Fruit fly (Drosophila melanogaster) whole organism, embryonic: ENCODE data around the gene Slc25A46a.

Source experiments
- Atf-2 ChIP-seq: fragments of 200-800 bp; sonication (Bioruptor generic); optimal IDR thresholded peaks from 2 replicates; lab custom pipeline; 2016; ENCODE audit warnings: missing biosample characterization, missing genetic modification characterization
- Awh ChIP-seq: fragments of 200-800 bp; sonication (Bioruptor generic); IDR thresholded peaks from 2 replicates; pipeline ENCODE4, ENCODE4 v1.3.6; 2022; ENCODE audit warnings: missing biosample characterization, missing genetic modification characterization
- Bteb2 ChIP-seq: fragments of 200-800 bp; sonication (Bioruptor generic); optimal IDR thresholded peaks from 2 replicates; lab custom pipeline; 2016; ENCODE audit warnings: missing biosample characterization, missing genetic modification characterization
- CG10267 ChIP-seq: fragments of 200-800 bp; sonication (Bioruptor generic); optimal IDR thresholded peaks from 2 replicates; lab custom pipeline; 2018; ENCODE audit warnings: missing biosample characterization, mild to moderate bottlenecking, missing genetic modification characterization, moderate library complexity
- CG10654 ChIP-seq: fragments of 200-800 bp; sonication (Bioruptor generic); optimal IDR thresholded peaks from 2 replicates; lab custom pipeline; 2016; ENCODE audit warnings: missing biosample characterization, missing genetic modification characterization
- CG10979 ChIP-seq: fragments of 200-800 bp; sonication (Bioruptor generic); optimal IDR thresholded peaks from 2 replicates; lab custom pipeline; 2018; ENCODE audit warnings: missing biosample characterization, mild to moderate bottlenecking, missing genetic modification characterization, moderate library complexity
- CG11456 ChIP-seq: fragments of 200-800 bp; sonication (Bioruptor generic); IDR thresholded peaks from 3 replicates; pipeline ENCODE4 v1.3.6; 2022; ENCODE audit warnings: missing biosample characterization, missing genetic modification characterization
- CG11695 ChIP-seq: fragments of 200-800 bp; sonication (Bioruptor generic); IDR thresholded peaks from 3 replicates; pipeline ENCODE4 v1.3.6; 2022; ENCODE audit warnings: missing biosample characterization, missing genetic modification characterization
- CG11723 ChIP-seq: fragments of 200-800 bp; sonication (Bioruptor generic); optimal IDR thresholded peaks from 2 replicates; lab custom pipeline; 2017; ENCODE audit warnings: missing biosample characterization, mild to moderate bottlenecking, missing genetic modification characterization
- CG13424 ChIP-seq: fragments of 200-800 bp; sonication (Bioruptor generic); optimal IDR thresholded peaks from 2 replicates; lab custom pipeline; 2019; ENCODE audit warnings: missing biosample characterization, mild to moderate bottlenecking, missing genetic modification characterization, moderate library complexity
- CG14050 ChIP-seq: fragments of 200-800 bp; sonication (Bioruptor generic); IDR thresholded peaks from 3 replicates; pipeline ENCODE4 v1.3.6; 2022; ENCODE audit warnings: missing biosample characterization, missing genetic modification characterization
- CG14710 ChIP-seq: fragments of 200-800 bp; sonication (Bioruptor generic); optimal IDR thresholded peaks from 3 replicates; lab custom pipeline; 2019; ENCODE audit warnings: missing biosample characterization, mild to moderate bottlenecking, missing genetic modification characterization, moderate library complexity
- CG15514 ChIP-seq: fragments of 200-800 bp; sonication (Bioruptor generic); optimal IDR thresholded peaks from 3 replicates; lab custom pipeline; 2017; ENCODE audit warnings: missing biosample characterization, missing genetic modification characterization, mild to moderate bottlenecking, moderate library complexity, missing genetic modification reagents
- CG1647 ChIP-seq: fragments of 200-800 bp; sonication (Bioruptor generic); optimal IDR thresholded peaks from 3 replicates; lab custom pipeline; 2016; ENCODE audit warnings: missing biosample characterization, missing genetic modification characterization
- CG17359 ChIP-seq: fragments of 200-800 bp; sonication (Bioruptor generic); optimal IDR thresholded peaks from 3 replicates; lab custom pipeline; 2018; ENCODE audit warnings: missing biosample characterization, mild to moderate bottlenecking, missing genetic modification characterization, moderate library complexity
- CG17361 ChIP-seq: fragments of 200-800 bp; sonication (Bioruptor generic); IDR thresholded peaks from 3 replicates; pipeline ENCODE4 v1.3.6; 2022; ENCODE audit warnings: missing biosample characterization, missing genetic modification characterization
- CG17829 ChIP-seq: fragments of 200-800 bp; optimal IDR thresholded peaks from 2 replicates; lab custom pipeline; 2019; ENCODE audit warnings: missing biosample characterization, mild to moderate bottlenecking, missing genetic modification characterization, moderate library complexity
- CG4854 ChIP-seq: fragments of 200-800 bp; sonication (Bioruptor generic); optimal IDR thresholded peaks from 2 replicates; lab custom pipeline; 2016; ENCODE audit warnings: missing biosample characterization, missing genetic modification characterization, inconsistent platforms
- CG5180 ChIP-seq: fragments of 200-800 bp; sonication (Bioruptor generic); optimal IDR thresholded peaks from 3 replicates; lab custom pipeline; 2017; ENCODE audit warnings: missing biosample characterization, missing genetic modification characterization, mild to moderate bottlenecking, moderate library complexity, missing genetic modification reagents
- CG6175 ChIP-seq: fragments of 200-800 bp; sonication (Bioruptor generic); IDR thresholded peaks from 3 replicates; pipeline ENCODE4 v1.3.6; 2022; ENCODE audit warnings: missing biosample characterization, missing genetic modification characterization
- CG6272 ChIP-seq: fragments of 200-800 bp; sonication (Bioruptor generic); IDR thresholded peaks from 2 replicates; pipeline ENCODE4 v1.3.6; 2022; ENCODE audit warnings: missing biosample characterization, missing genetic modification characterization
- CG7357 ChIP-seq: fragments of 200-800 bp; sonication (Bioruptor generic); IDR thresholded peaks from 3 replicates; pipeline ENCODE4 v1.3.6; 2022; ENCODE audit warnings: missing biosample characterization, missing genetic modification characterization
- CTCF ChIP-seq: fragments of 200-800 bp; sonication (Bioruptor generic); optimal IDR thresholded peaks from 2 replicates; lab custom pipeline; 2017; ENCODE audit warnings: missing biosample characterization, mild to moderate bottlenecking, missing genetic modification characterization, moderate library complexity
- Camta ChIP-seq: fragments of 200-800 bp; sonication (Bioruptor generic); optimal IDR thresholded peaks from 2 replicates; lab custom pipeline; 2016; ENCODE audit warnings: missing biosample characterization, missing genetic modification characterization
- Dfd ChIP-seq, 2 experiments: fragments of >200 bp; optimal IDR thresholded peaks; 2 replicates each; lab custom pipeline; 2017; ENCODE audit warnings: missing biosample characterization in 2 of 2, missing genetic modification characterization in 2 of 2
- GATAe ChIP-seq: fragments of 200-800 bp; sonication (Bioruptor generic); conservative IDR thresholded peaks from 2 replicates; pipeline ENCODE4 v1.3.6; 2022; ENCODE audit warnings: missing biosample characterization, missing genetic modification characterization
- HLHmδ ChIP-seq: fragments of 200-800 bp; sonication (Bioruptor generic); optimal IDR thresholded peaks from 2 replicates; lab custom pipeline; 2018; ENCODE audit warnings: missing biosample characterization, mild to moderate bottlenecking, missing genetic modification characterization, moderate library complexity
- Myb ChIP-seq: fragments of 200-800 bp; sonication (Bioruptor generic); optimal IDR thresholded peaks from 2 replicates; lab custom pipeline; 2016; ENCODE audit warnings: missing biosample characterization, missing genetic modification characterization
- Nf-YA ChIP-seq: fragments of 200-800 bp; sonication (Bioruptor generic); IDR thresholded peaks from 2 replicates; pipeline ENCODE4 v1.3.6; 2022; ENCODE audit warnings: missing biosample characterization, missing genetic modification characterization
- Nf-YC ChIP-seq: fragments of 200-800 bp; optimal IDR thresholded peaks from 3 replicates; lab custom pipeline; 2019; ENCODE audit warnings: missing biosample characterization, mild to moderate bottlenecking, missing genetic modification characterization, moderate library complexity
- PHDP ChIP-seq: fragments of 200-800 bp; sonication (Bioruptor generic); optimal IDR thresholded peaks from 3 replicates; lab custom pipeline; 2018; ENCODE audit warnings: missing biosample characterization, mild to moderate bottlenecking, missing genetic modification characterization, moderate library complexity
- Poxn ChIP-seq: fragments of 200-800 bp; sonication (Bioruptor generic); IDR thresholded peaks from 2 replicates; pipeline ENCODE4 v1.3.6; 2022; ENCODE audit warnings: missing biosample characterization, missing genetic modification characterization
- Sin3A ChIP-seq: fragments of >200 bp; optimal IDR thresholded peaks from 2 replicates; lab custom pipeline; 2018
- Sry-δ ChIP-seq: fragments of 200-800 bp; sonication (Bioruptor generic); optimal IDR thresholded peaks from 2 replicates; lab custom pipeline; 2016; ENCODE audit warnings: missing biosample characterization, missing genetic modification characterization
- ash1 ChIP-seq: fragments of 200-800 bp; sonication (Bioruptor generic); optimal IDR thresholded peaks from 2 replicates; lab custom pipeline; 2018; ENCODE audit warnings: missing biosample characterization, mild to moderate bottlenecking, missing genetic modification characterization
- az2 ChIP-seq: fragments of 200-800 bp; sonication (Bioruptor generic); optimal IDR thresholded peaks from 3 replicates; lab custom pipeline; 2016; ENCODE audit warnings: missing biosample characterization, missing genetic modification characterization
- crp ChIP-seq, 2 experiments: fragments of 200-800 bp; sonication (Bioruptor generic); optimal IDR thresholded peaks; 2 replicates in 1 of 2; 3 replicates in 1 of 2; lab custom pipeline; 2017; ENCODE audit warnings: missing biosample characterization in 2 of 2, missing genetic modification characterization in 2 of 2, mild to moderate bottlenecking in 1 of 2, moderate library complexity in 1 of 2
- cwo ChIP-seq: fragments of 200-800 bp; sonication (Bioruptor generic); optimal IDR thresholded peaks from 3 replicates; lab custom pipeline; 2017; ENCODE audit warnings: missing biosample characterization, missing genetic modification characterization, mild to moderate bottlenecking, moderate library complexity, missing genetic modification reagents
- dan ChIP-seq: fragments of 200-800 bp; sonication (Bioruptor generic); IDR thresholded peaks from 2 replicates; pipeline ENCODE4 v1.3.6; 2022; ENCODE audit warnings: missing biosample characterization, missing genetic modification characterization
- danr ChIP-seq: fragments of 200-800 bp; sonication (Bioruptor generic); IDR thresholded peaks from 2 replicates; pipeline ENCODE4 v1.3.6; 2022; ENCODE audit warnings: missing biosample characterization, missing genetic modification characterization
- dm ChIP-seq: fragments of 200-800 bp; sonication (Bioruptor generic); optimal IDR thresholded peaks from 3 replicates; lab custom pipeline; 2016; ENCODE audit warnings: missing biosample characterization, missing genetic modification characterization
- kay ChIP-seq: fragments of 200-800 bp; sonication (Bioruptor generic); optimal IDR thresholded peaks from 2 replicates; lab custom pipeline; 2016; ENCODE audit warnings: missing biosample characterization, missing genetic modification characterization
- ken ChIP-seq: fragments of 200-800 bp; sonication (Bioruptor generic); IDR thresholded peaks from 3 replicates; pipeline ENCODE4 v1.3.6; 2022; ENCODE audit warnings: missing biosample characterization, missing genetic modification characterization
- knrl ChIP-seq: fragments of 200-800 bp; sonication (Bioruptor generic); IDR thresholded peaks from 3 replicates; pipeline ENCODE4 v1.3.6; 2022; ENCODE audit warnings: missing biosample characterization, missing genetic modification characterization; ENCODE audit not compliant: partially characterized antibody
- luna ChIP-seq: fragments of 200-800 bp; sonication (Bioruptor generic); optimal IDR thresholded peaks from 2 replicates; lab custom pipeline; 2016; ENCODE audit warnings: missing biosample characterization, missing genetic modification characterization
- mam ChIP-seq: fragments of 200-800 bp; sonication (Bioruptor generic); optimal IDR thresholded peaks from 3 replicates; lab custom pipeline; 2016; ENCODE audit warnings: missing biosample characterization, missing genetic modification characterization
- nmo ChIP-seq: fragments of 200-800 bp; sonication (Bioruptor generic); optimal IDR thresholded peaks from 2 replicates; lab custom pipeline; 2018; ENCODE audit warnings: missing biosample characterization, mild to moderate bottlenecking, missing genetic modification characterization, moderate library complexity
- org-1 ChIP-seq: fragments of 200-800 bp; sonication (Bioruptor generic); optimal IDR thresholded peaks from 2 replicates; lab custom pipeline; 2017; ENCODE audit warnings: missing biosample characterization, missing genetic modification characterization
- peb ChIP-seq: fragments of 200-800 bp; sonication (Bioruptor generic); IDR thresholded peaks from 2 replicates; pipeline ENCODE4 v1.3.6; 2022; ENCODE audit warnings: missing biosample characterization, missing genetic modification characterization
- sima ChIP-seq: fragments of 200-800 bp; sonication (Bioruptor generic); optimal IDR thresholded peaks from 2 replicates; lab custom pipeline; 2016; ENCODE audit warnings: missing biosample characterization, missing genetic modification characterization
- tll ChIP-seq, 2 experiments: fragments of 200-800 bp in 1 of 2; fragments of >200 bp in 1 of 2; sonication (Bioruptor generic) in 1 of 2; optimal IDR thresholded peaks; 2 replicates each; lab custom pipeline; 2017 to 2019; ENCODE audit warnings: missing biosample characterization in 2 of 2, missing genetic modification characterization in 2 of 2, mild to moderate bottlenecking in 1 of 2, moderate library complexity in 1 of 2
- twi ChIP-seq: fragments of 200-800 bp; optimal IDR thresholded peaks from 2 replicates; lab custom pipeline; 2019; ENCODE audit warnings: missing biosample characterization, mild to moderate bottlenecking, missing genetic modification characterization, moderate library complexity
- zfh2 ChIP-seq: fragments of 200-800 bp; sonication (Bioruptor generic); optimal IDR thresholded peaks from 2 replicates; lab custom pipeline; 2016; ENCODE audit warnings: missing biosample characterization, missing genetic modification characterization

Slc25A46a gene

dm6 chrX:15986654-15987053 lies 3.1 kb downstream of the Slc25A46a start, which contains the start of gene ND-20 (continued):
- peak; percentile 38; the same call in 1 of the 3 replicates for TF ChIP-seq knrl (GFP tag; lab: Robert Waterston, UW)
- peak; percentile 42 for TF ChIP-seq Sry-δ
- peak; percentile 54 for TF ChIP-seq nmo (GFP tag; lab: Kevin White, UChicago)
- TF ChIP-seq Nf-YA (GFP tag; lab: Robert Waterston, UW) = no peak
- TF ChIP-seq Atf-2 = no peak
- peak; percentile 65 for TF ChIP-seq CG14710
- TF ChIP-seq twi (tag; lab: Kevin White, UChicago) = no peak
- TF ChIP-seq Bteb2 (GFP tag; lab: Kevin White, UChicago) = peak; percentile 9
- no peak for TF ChIP-seq CG11695 (GFP tag; lab: Robert Waterston, UW)
- TF ChIP-seq sima (GFP tag; lab: Kevin White, UChicago) = no peak
- TF ChIP-seq CG4854 (GFP tag; lab: Kevin White, UChicago) = no peak
- no peak for TF ChIP-seq CG14050 (GFP tag; lab: Robert Waterston, UW)
- peak; percentile 4 for TF ChIP-seq dm (GFP tag; lab: Kevin White, UChicago)
- TF ChIP-seq cwo (GFP tag; lab: Kevin White, UChicago) = no peak
- TF ChIP-seq CG10654 = no peak
- TF ChIP-seq CG13424 (tag; lab: Kevin White, UChicago) = peak; percentile 4
- TF ChIP-seq Sin3A (lab: Kevin White, UChicago) = peak; percentile 23
- peak in 1 of 2 experiments; percentile 13 for TF ChIP-seq crp (GFP tag; optimal IDR thresholded peaks at IDR 0.05; lab: Kevin White, UChicago)
- no peak for TF ChIP-seq GATAe (GFP tag; lab: Robert Waterston, UW)
- peak; percentile 2 for TF ChIP-seq CG17359 (tag; lab: Kevin White, UChicago)
- no peak for TF ChIP-seq az2
- peak; percentile 22 for TF ChIP-seq CG10979
- no peak for TF ChIP-seq org-1
- no peak for TF ChIP-seq peb (GFP tag; lab: Robert Waterston, UW)
- TF ChIP-seq CG6175 (GFP tag; lab: Robert Waterston, UW) = no peak
- TF ChIP-seq zfh2 (GFP tag; lab: Kevin White, UChicago) = peak; percentile 47
- TF ChIP-seq tll (GFP tag; optimal IDR thresholded peaks at IDR 0.05; lab: Kevin White, UChicago) = no peak
- no peak for TF ChIP-seq ash1 (GFP tag; lab: Kevin White, UChicago)
- TF ChIP-seq CG6272 = no peak
- no peak for TF ChIP-seq Poxn (GFP tag; lab: Robert Waterston, UW)
- no peak for TF ChIP-seq Awh (GFP tag; lab: Robert Waterston, UW)
- TF ChIP-seq ken = no peak
- no peak for TF ChIP-seq HLHmδ
- TF ChIP-seq luna (GFP tag; lab: Kevin White, UChicago) = no peak
- no peak for TF ChIP-seq CTCF (GFP tag; lab: Kevin White, UChicago)
- TF ChIP-seq Camta (GFP tag; lab: Kevin White, UChicago) = no peak
- peak; percentile 3 for TF ChIP-seq PHDP (tag; lab: Kevin White, UChicago)
- no peak for TF ChIP-seq danr (GFP tag; lab: Robert Waterston, UW)
- peak; percentile 45 for TF ChIP-seq CG17829 (tag; lab: Kevin White, UChicago)
- peak in 1 of 2 experiments; percentile 77 for TF ChIP-seq Dfd (GFP tag; optimal IDR thresholded peaks at IDR 0.05; lab: Kevin White, UChicago)
- no peak for TF ChIP-seq CG1647 (GFP tag; lab: Kevin White, UChicago)
- TF ChIP-seq CG11723 (GFP tag; lab: Kevin White, UChicago) = peak; percentile 12
- peak; percentile 27 for TF ChIP-seq mam (GFP tag; lab: Kevin White, UChicago)
- TF ChIP-seq dan (GFP tag; lab: Robert Waterston, UW) = no peak
- no peak for TF ChIP-seq kay (GFP tag; lab: Kevin White, UChicago)
- peak; percentile 26 for TF ChIP-seq CG10267 (tag; lab: Kevin White, UChicago)
- TF ChIP-seq CG11456 (GFP tag; lab: Robert Waterston, UW) = no peak
- TF ChIP-seq Nf-YC (tag; lab: Kevin White, UChicago) = no peak
- TF ChIP-seq CG15514 (GFP tag; lab: Kevin White, UChicago) = peak; percentile 79
- peak; percentile 98 for TF ChIP-seq CG7357 (GFP tag; lab: Robert Waterston, UW)
- no peak for TF ChIP-seq CG5180 (GFP tag; lab: Kevin White, UChicago)
- peak; percentile 11 for TF ChIP-seq Myb (GFP tag; lab: Kevin White, UChicago)
- 0 out of 3 replicates have a peak, but pooled peaks have one; percentile 27 for TF ChIP-seq CG17361 (GFP tag; lab: Robert Waterston, UW)
